Fruit fly (Drosophila melanogaster) whole organism, embryonic: ENCODE measurements around the gene mRRF2.

Experiments
- Blimp-1 ChIP-seq: fragments of 200-800 bp; sonication (Bioruptor generic); optimal IDR thresholded peaks from 3 replicates; lab custom pipeline; 2018; ENCODE audit warnings: missing biosample characterization, missing genetic modification characterization, mild to moderate bottlenecking, moderate library complexity, missing genetic modification reagents
- BtbVII ChIP-seq: fragments of 200-800 bp; sonication (Bioruptor generic); optimal IDR thresholded peaks from 3 replicates; lab custom pipeline; 2017; ENCODE audit warnings: missing biosample characterization, mild to moderate bottlenecking, missing genetic modification characterization
- CG10209 ChIP-seq: fragments of 200-800 bp; sonication (Bioruptor generic); optimal IDR thresholded peaks from 3 replicates; lab custom pipeline; 2017; ENCODE audit warnings: missing biosample characterization, mild to moderate bottlenecking, missing genetic modification characterization, missing genetic modification reagents
- CG10543 ChIP-seq: fragments of 200-800 bp; sonication (Bioruptor generic); optimal IDR thresholded peaks from 3 replicates; lab custom pipeline; 2017; ENCODE audit warnings: missing biosample characterization, mild to moderate bottlenecking, missing genetic modification characterization, moderate library complexity
- CG12071 ChIP-seq: fragments of 200-800 bp; sonication (Bioruptor generic); optimal IDR thresholded peaks from 3 replicates; lab custom pipeline; 2018; ENCODE audit warnings: missing biosample characterization, mild to moderate bottlenecking, missing genetic modification characterization
- CG12104 ChIP-seq: fragments of 200-800 bp; sonication (Bioruptor generic); optimal IDR thresholded peaks from 3 replicates; lab custom pipeline; 2016; ENCODE audit warnings: missing biosample characterization, missing genetic modification characterization
- CG12659 ChIP-seq: fragments of 200-800 bp; sonication (Bioruptor generic); optimal IDR thresholded peaks from 3 replicates; lab custom pipeline; 2017; ENCODE audit warnings: mild to moderate bottlenecking, missing biosample characterization, missing genetic modification reagents, missing genetic modification characterization
- CG1603 ChIP-seq: fragments of 200-800 bp; sonication (Bioruptor generic); optimal IDR thresholded peaks from 2 replicates; lab custom pipeline; 2019; ENCODE audit warnings: missing biosample characterization, mild to moderate bottlenecking, missing genetic modification characterization, moderate library complexity
- CG16813 ChIP-seq: fragments of 200-800 bp; sonication (Bioruptor generic); IDR thresholded peaks from 3 replicates; pipeline ENCODE4 v1.3.6; 2022; ENCODE audit warnings: missing biosample characterization, missing genetic modification characterization; ENCODE audit not compliant: partially characterized antibody
- CG17802 ChIP-seq: fragments of 200-800 bp; sonication (Bioruptor generic); optimal IDR thresholded peaks from 2 replicates; lab custom pipeline; 2018; ENCODE audit warnings: missing biosample characterization, mild to moderate bottlenecking, missing genetic modification characterization, moderate library complexity
- CG2120 ChIP-seq: fragments of 200-800 bp; sonication (Bioruptor generic); optimal IDR thresholded peaks from 3 replicates; lab custom pipeline; 2016; ENCODE audit warnings: missing biosample characterization, missing genetic modification characterization
- CG3726 ChIP-seq: fragments of 200-800 bp; sonication (Bioruptor generic); IDR thresholded peaks from 3 replicates; pipeline ENCODE4, ENCODE4 v1.3.6; 2022; ENCODE audit warnings: missing biosample characterization, missing genetic modification characterization
- CG4360 ChIP-seq: fragments of 200-800 bp; sonication (Bioruptor generic); IDR thresholded peaks from 2 replicates; pipeline ENCODE4 v1.3.6; 2022; ENCODE audit warnings: missing biosample characterization, missing genetic modification characterization
- CG6654 ChIP-seq: fragments of 200-800 bp; sonication (Bioruptor generic); optimal IDR thresholded peaks from 2 replicates; lab custom pipeline; 2017; ENCODE audit warnings: missing biosample characterization, mild to moderate bottlenecking, missing genetic modification characterization
- CG6683 ChIP-seq: fragments of 200-800 bp; sonication (Bioruptor generic); optimal IDR thresholded peaks from 2 replicates; lab custom pipeline; 2017; ENCODE audit warnings: missing biosample characterization, mild to moderate bottlenecking, missing genetic modification characterization, missing genetic modification reagents
- CG6765 ChIP-seq: fragments of 200-800 bp; sonication (Bioruptor generic); optimal IDR thresholded peaks from 3 replicates; lab custom pipeline; 2017; ENCODE audit warnings: missing biosample characterization, mild to moderate bottlenecking, missing genetic modification characterization
- CG8359 ChIP-seq: fragments of 200-800 bp; sonication (Bioruptor generic); optimal IDR thresholded peaks from 2 replicates; lab custom pipeline; 2017; ENCODE audit warnings: missing biosample characterization, mild to moderate bottlenecking, missing genetic modification characterization, borderline replicate concordance
- CG9215 ChIP-seq: fragments of 200-800 bp; sonication (Bioruptor generic); IDR thresholded peaks from 2 replicates; pipeline ENCODE4 v1.3.6; 2022; ENCODE audit warnings: missing biosample characterization, missing genetic modification characterization
- Doc2 ChIP-seq: fragments of 200-800 bp; sonication (Bioruptor generic); IDR thresholded peaks from 2 replicates; pipeline ENCODE4 v1.3.6; 2022; ENCODE audit warnings: missing biosample characterization, missing genetic modification characterization
- Gsc ChIP-seq: fragments of 200-800 bp; sonication (Bioruptor generic); IDR thresholded peaks from 2 replicates; pipeline ENCODE4 v1.3.6; 2022; ENCODE audit warnings: missing biosample characterization, missing genetic modification characterization
- HLH3B ChIP-seq: fragments of 200-800 bp; sonication (Bioruptor generic); IDR thresholded peaks from 2 replicates; pipeline ENCODE4 v1.3.6; 2022; ENCODE audit warnings: missing biosample characterization, missing genetic modification characterization
- HLHmδ ChIP-seq: fragments of 200-800 bp; sonication (Bioruptor generic); optimal IDR thresholded peaks from 2 replicates; lab custom pipeline; 2018; ENCODE audit warnings: missing biosample characterization, mild to moderate bottlenecking, missing genetic modification characterization, moderate library complexity
- Hmx ChIP-seq: fragments of 200-800 bp; sonication (Bioruptor generic); optimal IDR thresholded peaks from 2 replicates; lab custom pipeline; 2016; ENCODE audit warnings: missing biosample characterization, missing genetic modification characterization
- Mes4 ChIP-seq: fragments of 200-800 bp; sonication (Bioruptor generic); optimal IDR thresholded peaks from 2 replicates; lab custom pipeline; 2016; ENCODE audit warnings: missing biosample characterization, missing genetic modification characterization
- Oli ChIP-seq: fragments of 200-800 bp; sonication (Bioruptor generic); optimal IDR thresholded peaks from 2 replicates; lab custom pipeline; 2018; ENCODE audit warnings: missing biosample characterization, mild to moderate bottlenecking, missing genetic modification characterization, moderate library complexity
- Pdp1 ChIP-seq, 2 experiments: fragments of 200-800 bp; sonication (Bioruptor generic); optimal IDR thresholded peaks; 3 replicates each; lab custom pipeline; 2016; ENCODE audit warnings: missing biosample characterization in 2 of 2, missing genetic modification characterization in 2 of 2, mild to moderate bottlenecking in 1 of 2, moderate library complexity in 1 of 2
- Poxn ChIP-seq: fragments of 200-800 bp; sonication (Bioruptor generic); IDR thresholded peaks from 2 replicates; pipeline ENCODE4 v1.3.6; 2022; ENCODE audit warnings: missing biosample characterization, missing genetic modification characterization
- Six4 ChIP-seq: fragments of 200-800 bp; sonication (Bioruptor generic); optimal IDR thresholded peaks from 2 replicates; lab custom pipeline; 2016; ENCODE audit warnings: missing biosample characterization, missing genetic modification characterization
- ac ChIP-seq: fragments of 200-800 bp; sonication (Bioruptor generic); optimal IDR thresholded peaks from 3 replicates; lab custom pipeline; 2017; ENCODE audit warnings: missing biosample characterization, mild to moderate bottlenecking, missing genetic modification characterization
- ap ChIP-seq: fragments of 200-800 bp; sonication (Bioruptor generic); IDR thresholded peaks from 2 replicates; pipeline ENCODE4 v1.3.6; 2022; ENCODE audit warnings: missing biosample characterization, missing genetic modification characterization
- bab2 ChIP-seq: fragments of 200-800 bp; sonication (Bioruptor generic); optimal IDR thresholded peaks from 2 replicates; lab custom pipeline; 2016; ENCODE audit warnings: missing biosample characterization, missing genetic modification characterization
- bigmax ChIP-seq: fragments of 200-800 bp; sonication (Bioruptor generic); optimal IDR thresholded peaks from 2 replicates; lab custom pipeline; 2018; ENCODE audit warnings: missing biosample characterization, mild to moderate bottlenecking, missing genetic modification characterization
- cg ChIP-seq: fragments of 200-800 bp; sonication (Bioruptor generic); optimal IDR thresholded peaks from 3 replicates; lab custom pipeline; 2019; ENCODE audit warnings: missing biosample characterization, mild to moderate bottlenecking, missing genetic modification characterization, moderate library complexity
- chif ChIP-seq, 2 experiments: fragments of 200-800 bp; sonication (Bioruptor generic); optimal IDR thresholded peaks; 3 replicates each; lab custom pipeline; 2016; ENCODE audit warnings: missing biosample characterization in 2 of 2, missing genetic modification characterization in 2 of 2
- da ChIP-seq: fragments of 200-800 bp; sonication (Bioruptor generic); optimal IDR thresholded peaks from 2 replicates; lab custom pipeline; 2016; ENCODE audit warnings: missing biosample characterization, missing genetic modification characterization
- dan ChIP-seq: fragments of 200-800 bp; sonication (Bioruptor generic); IDR thresholded peaks from 2 replicates; pipeline ENCODE4 v1.3.6; 2022; ENCODE audit warnings: missing biosample characterization, missing genetic modification characterization
- gem ChIP-seq: fragments of 200-800 bp; sonication (Bioruptor generic); optimal IDR thresholded peaks from 2 replicates; lab custom pipeline; 2019; ENCODE audit warnings: missing biosample characterization, mild to moderate bottlenecking, missing genetic modification characterization, moderate library complexity
- grau ChIP-seq: fragments of 200-800 bp; optimal IDR thresholded peaks from 3 replicates; lab custom pipeline; 2019; ENCODE audit warnings: missing biosample characterization, mild to moderate bottlenecking, missing genetic modification characterization, moderate library complexity
- hb ChIP-seq: fragments of 200-800 bp; sonication (Bioruptor generic); IDR thresholded peaks from 3 replicates; pipeline ENCODE4 v1.3.6; 2022; ENCODE audit warnings: missing biosample characterization, missing genetic modification characterization; ENCODE audit not compliant: partially characterized antibody
- ind ChIP-seq: fragments of 200-800 bp; sonication (Bioruptor generic); optimal IDR thresholded peaks from 3 replicates; lab custom pipeline; 2016; ENCODE audit warnings: missing biosample characterization, missing genetic modification characterization
- nerfin-1 ChIP-seq: fragments of 200-800 bp; sonication (Bioruptor generic); optimal IDR thresholded peaks from 3 replicates; lab custom pipeline; 2019; ENCODE audit warnings: missing biosample characterization, mild to moderate bottlenecking, missing genetic modification characterization, moderate library complexity
- pan ChIP-seq, 4 experiments: fragments of >200 bp in 3 of 4; fragments of 200-800 bp in 1 of 4; sonication (Bioruptor generic) in 1 of 4; optimal IDR thresholded peaks in 3 of 4; IDR thresholded peaks in 1 of 4; 2 replicates each; pipeline versions ENCODE4 v1.3.6 to Lab custom; 2017 to 2022; ENCODE audit warnings: missing biosample characterization in 2 of 4, missing genetic modification characterization in 2 of 4, mixed read lengths in 1 of 4
- rib ChIP-seq: fragments of 200-800 bp; sonication (Bioruptor generic); IDR thresholded peaks from 2 replicates; pipeline ENCODE4 v1.3.6; 2022; ENCODE audit warnings: missing biosample characterization, missing genetic modification characterization
- run ChIP-seq: fragments of 200-800 bp; sonication (Bioruptor generic); optimal IDR thresholded peaks from 3 replicates; lab custom pipeline; 2018; ENCODE audit warnings: missing biosample characterization, mild to moderate bottlenecking, missing genetic modification characterization
- sc ChIP-seq, 3 experiments: fragments of >200 bp in 2 of 3; fragments of 200-800 bp in 1 of 3; sonication (Bioruptor generic) in 1 of 3; optimal IDR thresholded peaks; 2 replicates in 2 of 3; 3 replicates in 1 of 3; lab custom pipeline; 2017; ENCODE audit warnings: mild to moderate bottlenecking in 1 of 3, missing biosample characterization in 1 of 3, missing genetic modification characterization in 1 of 3, missing genetic modification reagents in 1 of 3
- sens ChIP-seq: fragments of 200-800 bp; sonication (Bioruptor generic); peaks from one replicate; lab custom pipeline; 2016; ENCODE audit warnings: missing biosample characterization, missing genetic modification characterization
- sob ChIP-seq: fragments of 200-800 bp; sonication (Bioruptor generic); IDR thresholded peaks from 2 replicates; pipeline ENCODE4 v1.3.6; 2022; ENCODE audit warnings: missing biosample characterization, missing genetic modification characterization
- trh ChIP-seq: fragments of 200-800 bp; sonication (Bioruptor generic); optimal IDR thresholded peaks from 2 replicates; lab custom pipeline; 2016; ENCODE audit warnings: missing biosample characterization, missing genetic modification characterization

Gene mRRF2

dm6 chr3R:22588756-22589155 is 24.7 kb upstream of the mRRF2 start:
- TF ChIP-seq Pdp1 (GFP tag; optimal IDR thresholded peaks at IDR 0.05; lab: Kevin White, UChicago) (peak in 1 of 2 experiments; percentile 66), run (tag; lab: Kevin White, UChicago) (no peak), CG9215 (no peak), Gsc (GFP tag; lab: Robert Waterston, UW) (no peak), ap (GFP tag; lab: Robert Waterston, UW) (no peak), rib (no peak), pan (optimal IDR thresholded peaks at IDR 0.05; lab: Kevin White, UChicago) (no peak), pan (GFP tag; optimal IDR thresholded peaks at IDR 0.05 in 1 of 2, IDR thresholded peaks at IDR 0.05 in 1 of 2) (no peak), CG2120 (GFP tag; lab: Kevin White, UChicago) (peak; percentile 5), grau (peak; percentile 79), CG10543 (GFP tag; lab: Kevin White, UChicago) (no peak), gem (tag; lab: Kevin White, UChicago) (peak; percentile 6), Oli (tag; lab: Kevin White, UChicago) (no peak), sens (GFP tag; lab: Kevin White, UChicago) (peak; percentile 83), bigmax (GFP tag; lab: Kevin White, UChicago) (no peak)

dm6 chr3R:22589311-22589710 is 24.2 kb upstream of the mRRF2 start:
- TF ChIP-seq ind (GFP tag; lab: Kevin White, UChicago): no peak
- no peak for TF ChIP-seq dan (GFP tag; lab: Robert Waterston, UW)
- TF ChIP-seq CG3726: no peak
- no peak for TF ChIP-seq HLHmδ (GFP tag; lab: Kevin White, UChicago)
- no peak for TF ChIP-seq Poxn (GFP tag; lab: Robert Waterston, UW)
- no peak for TF ChIP-seq grau
- TF ChIP-seq CG12659: peak; percentile 10
- no peak for TF ChIP-seq CG6683
- peak; percentile 26 for TF ChIP-seq CG17802 (tag; lab: Kevin White, UChicago)
- peak; percentile 21 for TF ChIP-seq CG6765 (GFP tag; lab: Kevin White, UChicago)
- TF ChIP-seq CG12104 (GFP tag; lab: Kevin White, UChicago): peak; percentile 41
- TF ChIP-seq hb (GFP tag; lab: Robert Waterston, UW): no peak
- no peak for TF ChIP-seq da (GFP tag; lab: Kevin White, UChicago)
- no peak for TF ChIP-seq Mes4 (GFP tag; lab: Kevin White, UChicago)
- TF ChIP-seq bab2 (GFP tag; lab: Kevin White, UChicago): peak; percentile 31
- TF ChIP-seq CG4360 (GFP tag; lab: Robert Waterston, UW): 0 out of 2 replicates have a peak, but pooled peaks have one; percentile 33
- peak; percentile 44 for TF ChIP-seq nerfin-1
- peak; percentile 20 for TF ChIP-seq BtbVII (GFP tag; lab: Kevin White, UChicago)
- peak; percentile 62 for TF ChIP-seq CG8359 (GFP tag; lab: Kevin White, UChicago)
- no peak for TF ChIP-seq Six4 (GFP tag; lab: Kevin White, UChicago)
- no peak for TF ChIP-seq CG16813 (GFP tag; lab: Robert Waterston, UW)
- TF ChIP-seq sob (GFP tag; lab: Robert Waterston, UW): peak; percentile 10; the same call in 1 of the 2 replicates
- peak; percentile 56 for TF ChIP-seq CG12071 (GFP tag; lab: Kevin White, UChicago)
- peak; percentile 51 for TF ChIP-seq ac (GFP tag; lab: Kevin White, UChicago)
- peak; percentile 2 to 31 for TF ChIP-seq chif (GFP tag; optimal IDR thresholded peaks at IDR 0.05; lab: Kevin White, UChicago)
- no peak for TF ChIP-seq Doc2 (GFP tag; lab: Robert Waterston, UW)
- TF ChIP-seq CG6654 (GFP tag; lab: Kevin White, UChicago): peak; percentile 13
- TF ChIP-seq trh (GFP tag; lab: Kevin White, UChicago): no peak
- peak; percentile 8; the same call in 1 of the 2 replicates for TF ChIP-seq HLH3B (GFP tag; lab: Robert Waterston, UW)
- peak; percentile 80 for TF ChIP-seq CG1603 (tag; lab: Kevin White, UChicago)
- no peak for TF ChIP-seq sc (optimal IDR thresholded peaks at IDR 0.05; lab: Kevin White, UChicago)
- TF ChIP-seq sc (GFP tag; optimal IDR thresholded peaks at IDR 0.05; lab: Kevin White, UChicago): peak; percentile 47
- peak; percentile 69 for TF ChIP-seq Blimp-1
- TF ChIP-seq cg (GFP tag; lab: Kevin White, UChicago): no peak
- peak; percentile 30 for TF ChIP-seq CG10209
- no peak for TF ChIP-seq Hmx
- peak; percentile 57 for TF ChIP-seq sens (GFP tag; lab: Kevin White, UChicago)
